Fruit fly (Drosophila melanogaster) whole organism, embryonic: ENCODE data around the gene CG33723.
A peak's percentile ranks its signal among the peaks of the same experiment; 100 is the strongest.

Source experiments
- Aef1 ChIP-seq: fragments of 200-800 bp; sonication (Bioruptor generic); IDR thresholded peaks from 3 replicates; pipeline ENCODE4 v1.3.6; 2022; ENCODE audit warnings: missing biosample characterization, missing genetic modification characterization
- Bgb ChIP-seq: fragments of 200-800 bp; sonication (Bioruptor generic); IDR thresholded peaks from 2 replicates; pipeline ENCODE4 v1.3.6; 2022; ENCODE audit warnings: missing biosample characterization, missing genetic modification characterization; ENCODE audit not compliant: partially characterized antibody
- C15 ChIP-seq: fragments of 200-800 bp; sonication (Bioruptor generic); IDR thresholded peaks from 3 replicates; pipeline ENCODE4 v1.3.6; 2022; ENCODE audit warnings: missing biosample characterization, missing genetic modification characterization
- CG10267 ChIP-seq: fragments of 200-800 bp; sonication (Bioruptor generic); optimal IDR thresholded peaks from 2 replicates; lab custom pipeline; 2018; ENCODE audit warnings: missing biosample characterization, mild to moderate bottlenecking, missing genetic modification characterization, moderate library complexity
- CG12219 ChIP-seq: fragments of 200-800 bp; sonication (Bioruptor generic); optimal IDR thresholded peaks from 3 replicates; lab custom pipeline; 2018; ENCODE audit warnings: missing biosample characterization, mild to moderate bottlenecking, missing genetic modification characterization
- CG13894 ChIP-seq: fragments of 200-800 bp; sonication (Bioruptor generic); optimal IDR thresholded peaks from 3 replicates; lab custom pipeline; 2018; ENCODE audit warnings: missing biosample characterization, mild to moderate bottlenecking, missing genetic modification characterization, moderate library complexity
- CG14441 ChIP-seq: fragments of 200-800 bp; sonication (Bioruptor generic); IDR thresholded peaks from 2 replicates; pipeline ENCODE4 v1.3.6; 2022; ENCODE audit warnings: missing biosample characterization, missing genetic modification characterization
- CG14965 ChIP-seq: fragments of 200-800 bp; sonication (Bioruptor generic); optimal IDR thresholded peaks from 2 replicates; lab custom pipeline; 2016; ENCODE audit warnings: missing biosample characterization, missing genetic modification characterization, borderline replicate concordance
- CG1603 ChIP-seq: fragments of 200-800 bp; sonication (Bioruptor generic); optimal IDR thresholded peaks from 2 replicates; lab custom pipeline; 2019; ENCODE audit warnings: missing biosample characterization, mild to moderate bottlenecking, missing genetic modification characterization, moderate library complexity
- CG17385 ChIP-seq: fragments of 200-800 bp; sonication (Bioruptor generic); optimal IDR thresholded peaks from 3 replicates; lab custom pipeline; 2018; ENCODE audit warnings: missing biosample characterization, mild to moderate bottlenecking, missing genetic modification characterization
- CG30403 ChIP-seq: fragments of 200-800 bp; sonication (Bioruptor generic); optimal IDR thresholded peaks from 3 replicates; lab custom pipeline; 2016; ENCODE audit warnings: missing biosample characterization, missing genetic modification characterization
- CG31224 ChIP-seq: fragments of 200-800 bp; sonication (Bioruptor generic); IDR thresholded peaks from 2 replicates; pipeline ENCODE4 v1.3.6; 2022; ENCODE audit warnings: missing biosample characterization, missing genetic modification characterization
- CG31441 ChIP-seq: fragments of 200-800 bp; sonication (Bioruptor generic); IDR thresholded peaks from 2 replicates; pipeline ENCODE4 v1.3.6; 2022; ENCODE audit warnings: missing biosample characterization, missing genetic modification characterization
- CG32767 ChIP-seq: fragments of 200-800 bp; sonication (Bioruptor generic); IDR thresholded peaks from 2 replicates; pipeline ENCODE4 v1.3.6; 2022; ENCODE audit warnings: missing biosample characterization, missing genetic modification characterization
- CG43689 ChIP-seq: fragments of 200-800 bp; sonication (Bioruptor generic); IDR thresholded peaks from 2 replicates; pipeline ENCODE4 v1.3.6; 2022; ENCODE audit warnings: missing biosample characterization, missing genetic modification characterization
- CG5180 ChIP-seq: fragments of 200-800 bp; sonication (Bioruptor generic); optimal IDR thresholded peaks from 3 replicates; lab custom pipeline; 2017; ENCODE audit warnings: missing biosample characterization, missing genetic modification characterization, mild to moderate bottlenecking, moderate library complexity, missing genetic modification reagents
- CG6813 ChIP-seq: fragments of 200-800 bp; sonication (Bioruptor generic); optimal IDR thresholded peaks from 2 replicates; lab custom pipeline; 2017; ENCODE audit warnings: missing biosample characterization, missing genetic modification characterization, mild to moderate bottlenecking, moderate library complexity, missing genetic modification reagents
- CG8089 ChIP-seq: fragments of 200-800 bp; sonication (Bioruptor generic); optimal IDR thresholded peaks from 3 replicates; lab custom pipeline; 2016; ENCODE audit warnings: missing biosample characterization, missing genetic modification characterization
- CG8281 ChIP-seq: fragments of 200-800 bp; sonication (Bioruptor generic); optimal IDR thresholded peaks from 2 replicates; lab custom pipeline; 2018; ENCODE audit warnings: missing biosample characterization, mild to moderate bottlenecking, missing genetic modification characterization, moderate library complexity
- CG9437 ChIP-seq: fragments of 200-800 bp; sonication (Bioruptor generic); optimal IDR thresholded peaks from 2 replicates; lab custom pipeline; 2018; ENCODE audit warnings: missing biosample characterization, mild to moderate bottlenecking, missing genetic modification characterization
- CHES-1-like ChIP-seq: fragments of 200-800 bp; sonication (Bioruptor generic); optimal IDR thresholded peaks from 2 replicates; lab custom pipeline; 2016; ENCODE audit warnings: missing biosample characterization, missing genetic modification characterization
- D ChIP-seq, 2 experiments: fragments of 200-800 bp in 1 of 2; fragments of >200 bp in 1 of 2; sonication (Bioruptor generic) in 1 of 2; optimal IDR thresholded peaks; 2 replicates in 1 of 2; 3 replicates in 1 of 2; lab custom pipeline; 2017; ENCODE audit warnings: mild to moderate bottlenecking in 1 of 2, missing biosample characterization in 1 of 2, missing genetic modification characterization in 1 of 2, missing genetic modification reagents in 1 of 2
- E2f1 ChIP-seq: fragments of 200-800 bp; sonication (Bioruptor generic); IDR thresholded peaks from 2 replicates; pipeline ENCODE4 v1.3.6; 2022; ENCODE audit warnings: missing biosample characterization, missing genetic modification characterization
- HHEX ChIP-seq: fragments of 200-800 bp; sonication (Bioruptor generic); optimal IDR thresholded peaks from 3 replicates; lab custom pipeline; 2017; ENCODE audit warnings: missing biosample characterization, mild to moderate bottlenecking, missing genetic modification characterization, missing genetic modification reagents
- Hey ChIP-seq: fragments of 200-800 bp; sonication (Bioruptor generic); optimal IDR thresholded peaks from 3 replicates; lab custom pipeline; 2018; ENCODE audit warnings: missing biosample characterization, mild to moderate bottlenecking, missing genetic modification characterization
- Hr39 ChIP-seq: fragments of >200 bp; optimal IDR thresholded peaks from 2 replicates; lab custom pipeline; 2017
- Jarid2 ChIP-seq: fragments of 200-800 bp; sonication (Bioruptor generic); optimal IDR thresholded peaks from 3 replicates; lab custom pipeline; 2017; ENCODE audit warnings: mild to moderate bottlenecking, missing biosample characterization, missing genetic modification reagents, missing genetic modification characterization
- Nf-YB ChIP-seq: fragments of 200-800 bp; sonication (Bioruptor generic); optimal IDR thresholded peaks from 3 replicates; lab custom pipeline; 2019; ENCODE audit warnings: missing biosample characterization, mild to moderate bottlenecking, missing genetic modification characterization, moderate library complexity
- Rfx ChIP-seq: fragments of 200-800 bp; sonication (Bioruptor generic); IDR thresholded peaks from 2 replicates; pipeline ENCODE4 v1.3.6; 2022; ENCODE audit warnings: missing biosample characterization, missing genetic modification characterization
- Side ChIP-seq: fragments of 200-800 bp; sonication (Bioruptor generic); optimal IDR thresholded peaks from 2 replicates; lab custom pipeline; 2016; ENCODE audit warnings: missing biosample characterization, missing genetic modification characterization
- Taf1 ChIP-seq: fragments of 200-800 bp; sonication (Bioruptor generic); IDR thresholded peaks from 2 replicates; pipeline ENCODE4 v1.3.6; 2022; ENCODE audit warnings: missing biosample characterization, missing genetic modification characterization
- Xbp1 ChIP-seq: fragments of 200-800 bp; sonication (Bioruptor generic); optimal IDR thresholded peaks from 3 replicates; lab custom pipeline; 2016; ENCODE audit warnings: missing biosample characterization, mild to moderate bottlenecking, missing genetic modification characterization
- YL-1 ChIP-seq: fragments of 200-800 bp; sonication (Bioruptor generic); optimal IDR thresholded peaks from 3 replicates; lab custom pipeline; 2017; ENCODE audit warnings: missing biosample characterization, mild to moderate bottlenecking, missing genetic modification characterization
- ac ChIP-seq: fragments of 200-800 bp; sonication (Bioruptor generic); optimal IDR thresholded peaks from 3 replicates; lab custom pipeline; 2017; ENCODE audit warnings: missing biosample characterization, mild to moderate bottlenecking, missing genetic modification characterization
- bab2 ChIP-seq: fragments of 200-800 bp; sonication (Bioruptor generic); optimal IDR thresholded peaks from 2 replicates; lab custom pipeline; 2016; ENCODE audit warnings: missing biosample characterization, missing genetic modification characterization
- crol ChIP-seq: fragments of 200-800 bp; sonication (Bioruptor generic); IDR thresholded peaks from 2 replicates; pipeline ENCODE4 v1.3.6; 2022; ENCODE audit warnings: missing biosample characterization, missing genetic modification characterization
- crp ChIP-seq, 2 experiments: fragments of 200-800 bp; sonication (Bioruptor generic); optimal IDR thresholded peaks; 2 replicates in 1 of 2; 3 replicates in 1 of 2; lab custom pipeline; 2017; ENCODE audit warnings: missing biosample characterization in 2 of 2, missing genetic modification characterization in 2 of 2, mild to moderate bottlenecking in 1 of 2, moderate library complexity in 1 of 2
- dmrt99B ChIP-seq: fragments of 200-800 bp; sonication (Bioruptor generic); optimal IDR thresholded peaks from 2 replicates; lab custom pipeline; 2018; ENCODE audit warnings: missing biosample characterization, mild to moderate bottlenecking, missing genetic modification characterization, moderate library complexity
- gcm2 ChIP-seq: fragments of 200-800 bp; sonication (Bioruptor generic); optimal IDR thresholded peaks from 2 replicates; lab custom pipeline; 2016; ENCODE audit warnings: missing biosample characterization, missing genetic modification characterization
- ham ChIP-seq: fragments of 200-800 bp; sonication (Bioruptor generic); IDR thresholded peaks from 2 replicates; pipeline ENCODE4 v1.3.6; 2022; ENCODE audit warnings: missing biosample characterization, missing genetic modification characterization
- hb ChIP-seq: fragments of 200-800 bp; sonication (Bioruptor generic); IDR thresholded peaks from 3 replicates; pipeline ENCODE4 v1.3.6; 2022; ENCODE audit warnings: missing biosample characterization, missing genetic modification characterization; ENCODE audit not compliant: partially characterized antibody
- her ChIP-seq: fragments of 200-800 bp; sonication (Bioruptor generic); optimal IDR thresholded peaks from 2 replicates; lab custom pipeline; 2016; ENCODE audit warnings: missing biosample characterization, missing genetic modification characterization
- kni ChIP-seq: fragments of 200-800 bp; sonication (Bioruptor generic); optimal IDR thresholded peaks from 3 replicates; lab custom pipeline; 2017; ENCODE audit warnings: mild to moderate bottlenecking, missing biosample characterization, missing genetic modification reagents, missing genetic modification characterization
- knrl ChIP-seq: fragments of 200-800 bp; sonication (Bioruptor generic); IDR thresholded peaks from 3 replicates; pipeline ENCODE4 v1.3.6; 2022; ENCODE audit warnings: missing biosample characterization, missing genetic modification characterization; ENCODE audit not compliant: partially characterized antibody
- row ChIP-seq: fragments of 200-800 bp; sonication (Bioruptor generic); IDR thresholded peaks from 3 replicates; pipeline ENCODE4 v1.3.6; 2022; ENCODE audit warnings: missing biosample characterization, missing genetic modification characterization
- sim ChIP-seq: fragments of 200-800 bp; sonication (Bioruptor generic); IDR thresholded peaks from 2 replicates; pipeline ENCODE4 v1.3.6; 2022; ENCODE audit warnings: missing biosample characterization, missing genetic modification characterization
- sisA ChIP-seq: fragments of 200-800 bp; sonication (Bioruptor generic); IDR thresholded peaks from 2 replicates; pipeline ENCODE4 v1.3.6; 2022; ENCODE audit warnings: missing biosample characterization, missing genetic modification characterization
- stwl ChIP-seq: fragments of 200-800 bp; sonication (Bioruptor generic); optimal IDR thresholded peaks from 3 replicates; lab custom pipeline; 2018; ENCODE audit warnings: missing biosample characterization, mild to moderate bottlenecking, missing genetic modification characterization, moderate library complexity

The CG33723 gene

dm6 chr2L:9430992-9431602, 9.4 kb downstream of the CG33723 start, which contains the start of the genes FucTB and scat (continued):
- TF ChIP-seq kni (peak; percentile 16), bab2 (GFP tag; lab: Kevin White, UChicago) (peak; percentile 75), CG31224 (GFP tag; lab: Robert Waterston, UW) (peak; percentile 85), CG43689 (peak; percentile 75; the same call in 1 of the 2 replicates), YL-1 (GFP tag; lab: Kevin White, UChicago) (peak; percentile 41), Xbp1 (peak; percentile 96), Side (GFP tag; lab: Kevin White, UChicago) (peak; percentile 24), CG14441 (GFP tag; lab: Robert Waterston, UW) (peak; percentile 93), CG32767 (peak; percentile 84; the same call in 1 of the 2 replicates), sim (GFP tag; lab: Robert Waterston, UW) (peak; percentile 43; the same call in 1 of the 2 replicates), C15 (GFP tag; lab: Robert Waterston, UW) (0 out of 3 replicates have a peak, but pooled peaks have one; percentile 50), ac (GFP tag; lab: Kevin White, UChicago) (peak; percentile 20), Bgb (GFP tag; lab: Robert Waterston, UW) (peak; percentile 47), CG14965 (GFP tag; lab: Kevin White, UChicago) (no peak), dmrt99B (tag; lab: Kevin White, UChicago) (peak; percentile 84), CG12219 (GFP tag; lab: Kevin White, UChicago) (peak; percentile 2), Nf-YB (GFP tag; lab: Kevin White, UChicago) (peak; percentile 73), Taf1 (GFP tag; lab: Robert Waterston, UW) (peak; percentile 70), hb (GFP tag; lab: Robert Waterston, UW) (no peak), E2f1 (GFP tag; lab: Robert Waterston, UW) (peak; percentile 91), crp (GFP tag; optimal IDR thresholded peaks at IDR 0.05; lab: Kevin White, UChicago) (peak; percentile 31 to 90), CHES-1-like (GFP tag; lab: Kevin White, UChicago) (peak; percentile 55), CG1603 (tag; lab: Kevin White, UChicago) (peak; percentile 54), CG8089 (GFP tag; lab: Kevin White, UChicago) (peak; percentile 15), Aef1 (GFP tag; lab: Robert Waterston, UW) (peak; percentile 94), CG17385 (GFP tag; lab: Kevin White, UChicago) (peak; percentile 79), CG13894 (tag; lab: Kevin White, UChicago) (peak; percentile 82), Rfx (GFP tag; lab: Robert Waterston, UW) (peak; percentile 94), row (peak; percentile 94), HHEX (peak; percentile 87), CG31441 (GFP tag; lab: Robert Waterston, UW) (peak; percentile 96), ham (GFP tag; lab: Robert Waterston, UW) (no peak), Hr39 (lab: Kevin White, UChicago) (no peak), CG9437 (GFP tag; lab: Kevin White, UChicago) (peak; percentile 83), stwl (tag; lab: Kevin White, UChicago) (peak; percentile 71), CG10267 (tag; lab: Kevin White, UChicago) (peak; percentile 97), sisA (GFP tag; lab: Robert Waterston, UW) (peak; percentile 93), gcm2 (GFP tag; lab: Kevin White, UChicago) (no peak), D (optimal IDR thresholded peaks at IDR 0.05; lab: Kevin White, UChicago) (no peak), D (GFP tag; optimal IDR thresholded peaks at IDR 0.05; lab: Kevin White, UChicago) (peak; percentile 76), crol (peak; percentile 28; the same call in 1 of the 2 replicates), CG8281 (tag; lab: Kevin White, UChicago) (peak; percentile 73), Hey (tag; lab: Kevin White, UChicago) (peak; percentile 7), knrl (GFP tag; lab: Robert Waterston, UW) (peak; percentile 79), CG5180 (GFP tag; lab: Kevin White, UChicago) (peak; percentile 50), CG30403 (peak; percentile 96), her (GFP tag; lab: Kevin White, UChicago) (no peak), CG6813 (GFP tag; lab: Kevin White, UChicago) (peak; percentile 62), Jarid2 (GFP tag; lab: Kevin White, UChicago) (peak; percentile 5)
